Worm (Caenorhabditis elegans) whole organism, dauer: ENCODE results near the gene cdc-48.1.

Experiments used
- unc-62 ChIP-seq: sonication (generic microtip); optimal IDR thresholded peaks from 2 replicates; lab custom pipeline; 2017; ENCODE audit warnings: missing biosample characterization, missing genetic modification reagents, missing genetic modification characterization

The cdc-48.1 gene

DNA sequence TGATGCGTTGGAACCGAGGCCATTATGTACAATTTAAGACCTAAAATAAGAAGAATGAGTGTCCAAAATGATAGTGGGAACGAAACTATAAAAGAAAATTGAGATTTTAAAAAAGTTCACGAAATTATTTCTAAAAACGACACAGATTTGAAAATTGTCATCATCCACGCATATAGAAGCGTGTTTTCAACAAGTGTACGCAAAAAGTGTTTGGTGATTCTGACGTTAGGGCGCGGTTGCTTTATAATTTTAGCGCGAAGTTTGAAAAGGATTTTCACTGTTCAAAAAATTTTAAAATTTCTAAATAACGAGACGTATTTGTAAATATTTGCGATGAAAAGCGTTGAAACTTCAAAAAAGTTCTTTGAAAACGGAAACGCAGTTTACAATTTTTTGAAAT lies at the start of gene cdc-48.1:
Gene cdc-48.1 (minus strand): TSS at position 40 of the 400 bp plus-strand sequence.
- TF ChIP-seq unc-62 (GFP tag; lab: Kevin White, UChicago) = peak; percentile 74

- TF ChIP-seq unc-62 (GFP tag; lab: Kevin White, UChicago) = no peak
Measured at ce11 chrII:10612743-10613142, 49.5 kb upstream of the cdc-48.1 start, which contains the start of gene C14A4.12. C14A4.12 (plus strand) TSS chrII:10613043.

ce11 chrII:10608821-10609220 lies 45.6 kb upstream of the cdc-48.1 start:
- TF ChIP-seq unc-62 (GFP tag; lab: Kevin White, UChicago) = no peak

- TF ChIP-seq unc-62 (GFP tag; lab: Kevin White, UChicago) = no peak
Measured at ce11 chrII:10607238-10607961, 44.2 kb upstream of the cdc-48.1 start, which contains the start of gene ccm-3. ccm-3 (minus strand) TSS chrII:10607275.

DNA sequence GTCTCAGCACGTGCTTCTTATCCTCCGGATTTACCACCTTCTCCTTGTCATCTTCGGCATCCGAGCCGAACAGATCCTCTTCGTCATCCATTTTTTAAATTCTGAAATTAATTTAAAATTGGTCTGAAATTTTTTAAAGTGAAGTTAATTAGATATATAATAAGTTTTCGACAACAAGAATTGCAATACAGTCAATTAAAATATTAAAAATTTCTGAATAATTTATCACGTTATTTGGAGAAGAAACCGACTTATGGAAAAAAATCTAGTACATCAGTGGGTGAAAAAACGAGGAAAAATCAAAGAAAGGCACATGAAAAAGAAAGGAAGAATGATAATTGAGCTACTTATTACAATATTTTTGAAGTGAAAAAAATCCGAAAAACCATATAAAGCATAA lies 42.3 kb upstream of the cdc-48.1 start, which contains the start of gene taf-13:
Gene taf-13 (minus strand): TSS at position 101 of the 400 bp plus-strand sequence.
- TF ChIP-seq unc-62 (GFP tag; lab: Kevin White, UChicago) = no peak

DNA sequence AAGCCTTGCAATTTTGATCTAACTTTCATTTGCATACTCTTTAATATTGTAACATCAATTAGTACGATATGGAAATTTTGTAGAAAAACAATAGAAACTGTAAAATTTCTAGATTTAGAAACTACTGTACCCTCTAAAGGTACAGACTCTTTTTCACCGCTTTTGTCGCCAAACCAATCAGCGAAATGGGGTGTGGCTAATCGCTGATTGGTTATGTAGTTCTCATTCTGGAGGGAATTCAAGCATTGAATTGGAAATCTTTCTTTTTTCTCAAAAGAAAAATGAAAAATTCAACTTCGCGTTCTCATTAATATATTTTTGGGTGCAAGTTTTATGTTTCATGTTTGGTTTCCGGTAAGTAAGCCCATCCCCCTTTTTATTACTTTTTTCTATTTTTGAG lies 40.4 kb upstream of the cdc-48.1 start:
- no peak for TF ChIP-seq unc-62 (GFP tag; lab: Kevin White, UChicago)

- TF ChIP-seq unc-62 (GFP tag; lab: Kevin White, UChicago) = no peak
Measured at ce11 chrII:10602184-10602583, 39.0 kb upstream of the cdc-48.1 start, which contains the start of gene srv-2. srv-2 (minus strand) TSS chrII:10602284.

ce11 chrII:10598970-10599369 lies 35.8 kb upstream of the cdc-48.1 start, which contains the start of gene C14A4.9:
C14A4.9 (plus strand) TSS chrII:10599337.
- TF ChIP-seq unc-62 (GFP tag; lab: Kevin White, UChicago) = no peak

DNA sequence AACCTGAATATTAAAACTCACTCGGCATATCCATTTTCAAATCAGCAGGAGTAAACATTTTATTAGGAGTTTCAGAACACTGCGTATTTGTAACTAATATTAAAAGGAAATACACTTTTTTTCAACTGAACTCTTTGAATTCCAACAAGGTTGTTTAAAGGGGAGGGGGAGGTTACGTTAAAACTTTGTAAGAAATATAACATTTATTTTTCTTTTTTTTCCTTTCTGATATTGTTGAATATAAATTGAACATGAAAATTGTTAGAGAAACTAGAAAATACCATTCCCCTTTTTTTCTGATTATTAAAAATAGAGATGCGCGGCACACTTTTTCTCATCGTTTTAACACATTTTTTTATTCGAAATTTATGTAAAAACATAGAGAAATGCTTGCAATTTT lies 34.8 kb upstream of the cdc-48.1 start, which contains the start of gene C14A4.8:
Gene C14A4.8 (minus strand): TSS at position 101 of the 400 bp plus-strand sequence.
- no peak for TF ChIP-seq unc-62 (GFP tag; lab: Kevin White, UChicago)

DNA sequence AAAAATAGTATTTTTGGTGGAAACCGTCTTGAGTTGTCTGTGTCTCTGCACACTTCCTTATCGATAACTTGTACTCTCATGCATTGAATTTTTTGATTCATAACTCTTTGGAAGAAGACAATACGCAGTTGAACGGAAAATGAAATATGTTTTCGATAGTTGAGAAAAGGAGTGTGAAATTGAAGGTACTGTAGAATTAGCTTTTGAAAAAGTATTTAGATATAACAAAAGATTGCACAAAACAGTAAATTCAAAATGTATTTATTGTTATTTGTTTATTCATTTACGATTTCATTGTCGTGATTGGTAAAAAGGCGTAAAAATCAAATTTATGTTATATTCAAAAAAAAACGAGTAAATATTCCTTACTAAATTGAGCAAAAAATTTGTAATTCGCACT lies 33.3 kb upstream of the cdc-48.1 start, which contains the start of gene C14A4.7:
Gene C14A4.7 (minus strand): TSS at position 101 of the 400 bp plus-strand sequence.
- no peak for TF ChIP-seq unc-62 (GFP tag; lab: Kevin White, UChicago)

DNA sequence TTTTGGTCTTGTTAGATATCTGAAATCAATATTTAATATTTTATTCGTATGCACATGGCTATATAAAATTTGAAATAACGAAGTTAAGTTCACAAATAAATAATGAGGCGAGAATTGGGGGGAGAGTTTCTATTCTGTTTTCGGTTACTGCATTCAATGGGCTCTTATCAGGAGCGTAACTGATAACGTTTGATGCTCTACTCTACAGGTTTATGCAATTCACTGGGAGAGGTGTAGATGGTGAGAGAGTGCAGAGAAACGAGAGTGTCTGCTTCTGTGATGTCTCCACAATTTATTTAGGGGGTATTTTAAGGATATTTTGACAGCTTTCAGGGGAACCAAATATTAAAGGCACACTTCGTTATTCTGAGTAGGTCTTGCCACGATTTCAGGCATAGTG lies 31.6 kb upstream of the cdc-48.1 start, which contains the start of gene C14A4.6:
Gene C14A4.6 (minus strand): TSS at position 19 of the 400 bp plus-strand sequence.
- TF ChIP-seq unc-62 (GFP tag; lab: Kevin White, UChicago) = no peak

ce11 chrII:10594312-10594711 lies 31.1 kb upstream of the cdc-48.1 start:
- no peak for TF ChIP-seq unc-62 (GFP tag; lab: Kevin White, UChicago)

DNA sequence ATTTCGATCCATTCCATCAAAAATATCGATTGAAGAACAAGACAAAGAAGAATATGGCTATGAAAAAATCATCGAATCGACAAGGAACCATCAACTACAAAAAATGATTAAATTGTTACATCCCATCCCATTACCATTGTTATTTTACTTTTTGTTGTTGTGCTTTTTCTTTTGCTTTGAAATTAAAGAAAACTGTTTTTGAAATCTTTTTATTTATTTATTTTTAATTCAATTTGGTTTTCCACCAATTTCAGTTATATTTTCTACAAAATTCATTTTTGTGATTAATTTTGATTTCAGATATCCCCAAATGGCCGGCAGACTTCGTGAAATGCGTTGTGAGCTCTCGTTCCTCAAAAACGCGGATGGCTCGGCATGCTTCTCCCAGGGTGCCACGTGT lies 29.2 kb upstream of the cdc-48.1 start, which contains the start of gene crn-5:
Gene crn-5 (plus strand): TSS at position 301 of the 400 bp plus-strand sequence.
- TF ChIP-seq unc-62 (GFP tag; lab: Kevin White, UChicago) = no peak

- TF ChIP-seq unc-62 (GFP tag; lab: Kevin White, UChicago) = no peak
Measured at ce11 chrII:10587742-10588141, 24.5 kb upstream of the cdc-48.1 start, which contains the start of gene crn-3. crn-3 (plus strand) TSS chrII:10588042.

ce11 chrII:10584036-10584435 lies 20.8 kb upstream of the cdc-48.1 start, which contains the start of gene algn-9:
algn-9 (plus strand) TSS chrII:10584336.
- TF ChIP-seq unc-62 (GFP tag; lab: Kevin White, UChicago) = no peak

DNA sequence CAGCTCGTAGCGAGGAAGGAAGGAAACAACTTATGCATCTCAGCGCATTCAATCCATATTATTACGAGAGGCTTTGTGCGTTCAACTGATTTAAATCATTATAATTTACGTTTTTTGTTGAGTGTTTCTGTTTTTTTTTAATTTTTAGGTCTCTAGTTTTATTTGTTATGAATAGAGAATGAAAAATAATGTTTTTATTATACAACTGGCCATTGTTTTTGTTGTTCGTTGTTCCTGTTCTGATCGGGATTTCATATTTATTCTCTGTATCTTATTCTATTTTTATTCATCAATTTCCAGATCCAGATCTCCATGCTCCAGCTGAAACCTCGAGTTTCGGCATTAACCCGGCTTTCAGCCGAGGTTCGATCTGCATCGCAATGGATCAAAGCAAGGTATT lies 19.1 kb upstream of the cdc-48.1 start, which contains the start of gene mrps-22:
Gene mrps-22 (plus strand): TSS at position 301 of the 400 bp plus-strand sequence.
- no peak for TF ChIP-seq unc-62 (GFP tag; lab: Kevin White, UChicago)
